Fruit fly (Drosophila melanogaster): ENCODE measurements around the gene CG33783.
A peak's percentile ranks its signal among the peaks of the same experiment; 100 is the strongest.

Gene CG33783

dm6 chr3R:10109938-10110337 lies 43.4 kb downstream of the CG33783 start, which contains the start of gene Fmr1 (continued):
- TF ChIP-seq BtbVII (GFP tag; optimal IDR thresholded peaks at IDR 0.05): no peak
- TF ChIP-seq tx (GFP tag; optimal IDR thresholded peaks at IDR 0.05): peak; percentile 42
- TF ChIP-seq CG4854 (GFP tag; optimal IDR thresholded peaks at IDR 0.05): peak; percentile 28
- no peak for TF ChIP-seq Dip2 (GFP tag; IDR thresholded peaks at IDR 0.05)
- no peak for TF ChIP-seq br (optimal IDR thresholded peaks at IDR 0.05)
- TF ChIP-seq kay (GFP tag; optimal IDR thresholded peaks at IDR 0.05): peak; percentile 56
- TF ChIP-seq Lhr (GFP tag; optimal IDR thresholded peaks at IDR 0.05): peak; percentile 85
- no peak for TF ChIP-seq GATAe (GFP tag; conservative IDR thresholded peaks at IDR 0.05)
- no peak for TF ChIP-seq fd64A (GFP tag; optimal IDR thresholded peaks at IDR 0.05)
- TF ChIP-seq CG32767 (GFP tag; IDR thresholded peaks at IDR 0.05): no peak
- TF ChIP-seq CG9932 (GFP tag; IDR thresholded peaks at IDR 0.05): peak; percentile 79
- TF ChIP-seq Spps (tag; optimal IDR thresholded peaks at IDR 0.05): peak; percentile 10
- TF ChIP-seq dpn (GFP tag; optimal IDR thresholded peaks at IDR 0.05): peak; percentile 51 to 52
- peak; percentile 81 for TF ChIP-seq CG12659 (GFP tag; optimal IDR thresholded peaks at IDR 0.05)
- TF ChIP-seq prd (optimal IDR thresholded peaks at IDR 0.05): no peak
- peak; percentile 59; the same call in 2 of the 3 replicates for TF ChIP-seq prd (GFP tag; IDR thresholded peaks at IDR 0.05)
- peak in 1 of 3 experiments; percentile 45 for TF ChIP-seq lola (GFP tag; optimal IDR thresholded peaks at IDR 0.05)
- no peak for TF ChIP-seq Dek (tag; optimal IDR thresholded peaks at IDR 0.05)
- TF ChIP-seq CG12299 (tag; optimal IDR thresholded peaks at IDR 0.05): peak; percentile 42
- peak; percentile 70 for TF ChIP-seq row (GFP tag; IDR thresholded peaks at IDR 0.05)
- no peak for TF ChIP-seq zf30C (GFP tag; optimal IDR thresholded peaks at IDR 0.05)
- peak; percentile 49 for TF ChIP-seq CG9876 (GFP tag; optimal IDR thresholded peaks at IDR 0.05)
- TF ChIP-seq CG7928 (GFP tag; optimal IDR thresholded peaks at IDR 0.05): peak; percentile 18
- no peak for TF ChIP-seq gro (GFP tag; optimal IDR thresholded peaks at IDR 0.05)
- TF ChIP-seq CG6689 (GFP tag; IDR thresholded peaks at IDR 0.05): peak; percentile 50; the same call in 1 of the 2 replicates
- no peak for TF ChIP-seq H2.0 (GFP tag; IDR thresholded peaks at IDR 0.05)
- peak; percentile 59 for TF ChIP-seq CG13624 (GFP tag; optimal IDR thresholded peaks at IDR 0.05)
- peak; percentile 41 for TF ChIP-seq CG3163 (GFP tag; optimal IDR thresholded peaks at IDR 0.05)
- TF ChIP-seq ind (GFP tag; optimal IDR thresholded peaks at IDR 0.05): peak; percentile 64
- peak; percentile 10; the same call in 1 of the 4 replicates for TF ChIP-seq Dll (GFP tag; IDR thresholded peaks at IDR 0.05; ENCODE audit: partially characterized antibody)
- TF ChIP-seq Xrp1 (GFP tag; IDR thresholded peaks at IDR 0.05): 0 out of 2 replicates have a peak, but pooled peaks have one; percentile 31
- TF ChIP-seq pfk (GFP tag; optimal IDR thresholded peaks at IDR 0.05): no peak
- no peak for TF ChIP-seq CG10274 (GFP tag; optimal IDR thresholded peaks at IDR 0.05)
- TF ChIP-seq grau (tag; optimal IDR thresholded peaks at IDR 0.05): peak; percentile 65
- TF ChIP-seq CG7357 (GFP tag; IDR thresholded peaks at IDR 0.05): no peak
- TF ChIP-seq tll (GFP tag; optimal IDR thresholded peaks at IDR 0.05): peak; percentile 30 to 73
- no peak for TF ChIP-seq CG6654 (GFP tag; optimal IDR thresholded peaks at IDR 0.05)
- no peak for TF ChIP-seq CG10321 (GFP tag; IDR thresholded peaks at IDR 0.05)
- no peak for TF ChIP-seq fd96Cb (tag; optimal IDR thresholded peaks at IDR 0.05)
- TF ChIP-seq Ada2b (GFP tag; IDR thresholded peaks at IDR 0.05): no peak; the same call in 1 of the 2 replicates
- peak; percentile 17 for TF ChIP-seq CG18262 (tag; optimal IDR thresholded peaks at IDR 0.05)
- TF ChIP-seq Bteb2 (GFP tag; optimal IDR thresholded peaks at IDR 0.05): peak; percentile 54
- peak; percentile 56 for TF ChIP-seq Fer1 (GFP tag; optimal IDR thresholded peaks at IDR 0.05)
- no peak for TF ChIP-seq rib (GFP tag; IDR thresholded peaks at IDR 0.05)
- TF ChIP-seq pita (GFP tag; optimal IDR thresholded peaks at IDR 0.05): no peak
- peak; percentile 57 for TF ChIP-seq dysf (GFP tag; IDR thresholded peaks at IDR 0.05)
- TF ChIP-seq pan (optimal IDR thresholded peaks at IDR 0.05): no peak
- TF ChIP-seq pan (GFP tag; optimal IDR thresholded peaks at IDR 0.05 in 1 of 2, IDR thresholded peaks at IDR 0.05 in 1 of 2): peak in 1 of 2 experiments; percentile 58
- TF ChIP-seq CG11723 (GFP tag; optimal IDR thresholded peaks at IDR 0.05): peak; percentile 41
- TF ChIP-seq pnt (GFP tag; optimal IDR thresholded peaks at IDR 0.05): peak; percentile 62
- peak; percentile 33 for TF ChIP-seq CG10147 (GFP tag; optimal IDR thresholded peaks at IDR 0.05)
- no peak for TF ChIP-seq bowl (GFP tag; IDR thresholded peaks at IDR 0.05)
